Fruit fly (Drosophila melanogaster): Measurements from ENCODE around the gene bchs.

dm6 chr2L:5947504-5947903 is 40.5 kb downstream of the bchs start:
- TF ChIP-seq CG34367 (tag; optimal IDR thresholded peaks at IDR 0.05) = no peak
- TF ChIP-seq CG8301 (tag; optimal IDR thresholded peaks at IDR 0.05) = no peak
- TF ChIP-seq CG32121 (GFP tag; IDR thresholded peaks at IDR 0.05) = no peak
- TF ChIP-seq CG12605 (GFP tag; IDR thresholded peaks at IDR 0.05) = no peak
- no peak for TF ChIP-seq CG8159 (tag; optimal IDR thresholded peaks at IDR 0.05)
- no peak for TF ChIP-seq CG10348 (GFP tag; IDR thresholded peaks at IDR 0.05)
- TF ChIP-seq rn (GFP tag; IDR thresholded peaks at IDR 0.05) = no peak
- TF ChIP-seq Ets98B (GFP tag; IDR thresholded peaks at IDR 0.05) = no peak
